Fruit fly (Drosophila melanogaster): ENCODE measurements around the gene CG17776.

CG17776 gene

dm6 chrX:2166129-2166528, 18.4 kb upstream of the CG17776 start (continued):
- TF ChIP-seq esg (GFP tag; conservative IDR thresholded peaks at IDR 0.05), result peak; percentile 51
- no peak for TF ChIP-seq eyg (GFP tag; optimal IDR thresholded peaks at IDR 0.05)
- TF ChIP-seq CoRest (tag; optimal IDR thresholded peaks at IDR 0.05), result peak; percentile 3
- peak; percentile 34 for TF ChIP-seq CG16863 (GFP tag; optimal IDR thresholded peaks at IDR 0.05)
- peak; percentile 44 for TF ChIP-seq CG4820 (GFP tag; optimal IDR thresholded peaks at IDR 0.05)
- TF ChIP-seq dysf (GFP tag; IDR thresholded peaks at IDR 0.05), result peak; percentile 45; the same call in 2 of the 3 replicates
- peak; percentile 49 for TF ChIP-seq Ssrp (tag; optimal IDR thresholded peaks at IDR 0.05)
- TF ChIP-seq chn (GFP tag; optimal IDR thresholded peaks at IDR 0.05), result peak; percentile 38
- TF ChIP-seq Nf-YC (tag; optimal IDR thresholded peaks at IDR 0.05), result no peak
- peak; percentile 35 for TF ChIP-seq NC2β (GFP tag; optimal IDR thresholded peaks at IDR 0.05)
- TF ChIP-seq CkIIα-i1 (GFP tag; IDR thresholded peaks at IDR 0.05), result no peak
- no peak for TF ChIP-seq maf-S (GFP tag; optimal IDR thresholded peaks at IDR 0.05)
- peak; percentile 27 for TF ChIP-seq org-1 (GFP tag; optimal IDR thresholded peaks at IDR 0.05)
- TF ChIP-seq nmo (GFP tag; optimal IDR thresholded peaks at IDR 0.05), result peak; percentile 6
- TF ChIP-seq Scr (GFP tag; IDR thresholded peaks at IDR 0.05; ENCODE audit: partially characterized antibody), result no peak
- TF ChIP-seq cas (GFP tag; IDR thresholded peaks at IDR 0.05), result no peak
- TF ChIP-seq ase (GFP tag; IDR thresholded peaks at IDR 0.05), result peak; percentile 55; the same call in 1 of the 3 replicates
- peak; percentile 13 for TF ChIP-seq Hsf (GFP tag; optimal IDR thresholded peaks at IDR 0.05)
- peak in 1 of 2 experiments; percentile 42 for TF ChIP-seq Eip74EF (GFP tag; optimal IDR thresholded peaks at IDR 0.05)
- TF ChIP-seq sisA (GFP tag; IDR thresholded peaks at IDR 0.05), result peak; percentile 80
- peak; percentile 8 for TF ChIP-seq CG7839 (tag; optimal IDR thresholded peaks at IDR 0.05)
- peak; percentile 40 for TF ChIP-seq unpg (GFP tag; optimal IDR thresholded peaks at IDR 0.05)
- peak; percentile 46 for TF ChIP-seq btn (GFP tag; optimal IDR thresholded peaks at IDR 0.05)
- TF ChIP-seq sens (GFP tag), result peak; percentile 66
- TF ChIP-seq ewg (GFP tag; optimal IDR thresholded peaks at IDR 0.05), result peak; percentile 51
- no peak for TF ChIP-seq CG34224 (GFP tag; IDR thresholded peaks at IDR 0.05; ENCODE audit: partially characterized antibody)
- 0 out of 2 replicates have a peak, but pooled peaks have one; percentile 10 for TF ChIP-seq danr (GFP tag; IDR thresholded peaks at IDR 0.05)
- TF ChIP-seq CG2889 (GFP tag; IDR thresholded peaks at IDR 0.05), result 0 out of 3 replicates have a peak, but pooled peaks have one; percentile 15
- TF ChIP-seq CG13775 (GFP tag; optimal IDR thresholded peaks at IDR 0.05), result no peak
- TF ChIP-seq CG14667 (GFP tag; IDR thresholded peaks at IDR 0.05), result peak; percentile 29; the same call in 1 of the 2 replicates
- TF ChIP-seq CG12219 (GFP tag; optimal IDR thresholded peaks at IDR 0.05), result no peak
- TF ChIP-seq CG13894 (tag; optimal IDR thresholded peaks at IDR 0.05), result no peak
- TF ChIP-seq br (optimal IDR thresholded peaks at IDR 0.05), result no peak
- peak; percentile 47; the same call in 1 of the 2 replicates for TF ChIP-seq CG1024 (GFP tag; IDR thresholded peaks at IDR 0.05)
- TF ChIP-seq Xrp1 (GFP tag; IDR thresholded peaks at IDR 0.05), result peak; percentile 48; the same call in 1 of the 2 replicates
- no peak for TF ChIP-seq unc-4 (GFP tag; IDR thresholded peaks at IDR 0.05; ENCODE audit: partially characterized antibody)
- peak; percentile 29 for TF ChIP-seq CG7556 (GFP tag; optimal IDR thresholded peaks at IDR 0.05)
- TF ChIP-seq Sox102F (GFP tag; optimal IDR thresholded peaks at IDR 0.05), result peak; percentile 71
- peak; percentile 18 for TF ChIP-seq tap (tag; optimal IDR thresholded peaks at IDR 0.05)
- peak; percentile 60 for TF ChIP-seq gem (tag; optimal IDR thresholded peaks at IDR 0.05)
- TF ChIP-seq slp2 (GFP tag; optimal IDR thresholded peaks at IDR 0.05), result no peak
- peak; percentile 17 for TF ChIP-seq CG14710 (tag; optimal IDR thresholded peaks at IDR 0.05)
- TF ChIP-seq ems (GFP tag; optimal IDR thresholded peaks at IDR 0.05), result no peak
- TF ChIP-seq CG18262 (tag; optimal IDR thresholded peaks at IDR 0.05), result peak; percentile 36
- TF ChIP-seq pb (GFP tag; optimal IDR thresholded peaks at IDR 0.05), result no peak
- TF ChIP-seq Asciz (GFP tag; optimal IDR thresholded peaks at IDR 0.05), result peak; percentile 44
- TF ChIP-seq wor (GFP tag; IDR thresholded peaks at IDR 0.05), result peak; percentile 74
- TF ChIP-seq CG10366 (GFP tag; IDR thresholded peaks at IDR 0.05), result peak; percentile 73
- peak; percentile 28 for TF ChIP-seq NfI (GFP tag; optimal IDR thresholded peaks at IDR 0.05)
- TF ChIP-seq aop (GFP tag; IDR thresholded peaks at IDR 0.05), result 0 out of 2 replicates have a peak, but pooled peaks have one; percentile 26
- peak; percentile 36 for TF ChIP-seq ind (GFP tag; optimal IDR thresholded peaks at IDR 0.05)
